Fruit fly (Drosophila melanogaster): ENCODE results near the gene kar.

DNA sequence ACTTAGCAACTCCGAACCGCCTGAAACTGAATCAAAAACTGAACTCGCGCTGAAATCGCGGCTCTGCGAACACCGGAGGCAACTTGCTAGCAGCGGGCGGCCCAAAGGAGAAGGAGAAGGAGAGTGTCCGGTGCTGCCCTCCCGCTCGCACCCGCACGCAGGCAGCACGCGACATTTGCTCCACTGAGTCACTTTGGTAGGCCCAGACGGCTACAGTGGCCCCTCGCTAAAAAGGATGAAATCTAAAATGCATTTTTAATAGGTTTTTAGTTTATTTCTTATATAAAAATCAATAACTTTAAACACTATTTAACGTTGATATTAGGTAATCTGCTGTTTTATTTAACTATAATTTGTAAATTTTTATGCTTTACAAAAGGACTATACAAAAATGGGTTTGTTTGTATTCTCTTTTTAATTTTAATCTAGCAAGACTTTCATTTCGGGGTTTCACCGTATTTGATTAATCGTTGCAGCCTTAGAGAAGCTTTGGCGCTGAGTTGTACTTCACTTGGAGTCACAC lies 33.3 kb upstream of the kar start, which contains the start of gene Men:
- TF ChIP-seq dm (GFP tag; optimal IDR thresholded peaks at IDR 0.05): no peak
- no peak for TF ChIP-seq pzg (GFP tag; optimal IDR thresholded peaks at IDR 0.05)
- TF ChIP-seq CG32532 (GFP tag; IDR thresholded peaks at IDR 0.05): peak; percentile 60
- TF ChIP-seq Xbp1 (GFP tag; optimal IDR thresholded peaks at IDR 0.05): peak; percentile 30
- TF ChIP-seq amos (GFP tag; IDR thresholded peaks at IDR 0.05; ENCODE audit: partially characterized antibody): no peak
- no peak for TF ChIP-seq CG8478 (optimal IDR thresholded peaks at IDR 0.05)
- no peak for TF ChIP-seq CG1603 (tag; optimal IDR thresholded peaks at IDR 0.05)
- no peak for TF ChIP-seq CG1233 (GFP tag; optimal IDR thresholded peaks at IDR 0.05)
- no peak for TF ChIP-seq CG10274 (GFP tag; optimal IDR thresholded peaks at IDR 0.05)
- no peak for TF ChIP-seq repo (GFP tag; optimal IDR thresholded peaks at IDR 0.05)
- peak; percentile 27 for TF ChIP-seq CG13894 (tag; optimal IDR thresholded peaks at IDR 0.05)
